Fruit fly (Drosophila melanogaster) whole organism, embryonic: ENCODE results near the gene CG6739.

Source experiments
- ATbp ChIP-seq: fragments of 200-800 bp; sonication (Bioruptor generic); optimal IDR thresholded peaks from 2 replicates; lab custom pipeline; 2017; ENCODE audit warnings: missing biosample characterization, mild to moderate bottlenecking, missing genetic modification characterization, missing genetic modification reagents
- CG10565 ChIP-seq: fragments of 200-800 bp; sonication (Bioruptor generic); optimal IDR thresholded peaks from 3 replicates; lab custom pipeline; 2016; ENCODE audit warnings: missing biosample characterization, mild to moderate bottlenecking, missing genetic modification characterization
- CG10979 ChIP-seq: fragments of 200-800 bp; sonication (Bioruptor generic); optimal IDR thresholded peaks from 2 replicates; lab custom pipeline; 2018; ENCODE audit warnings: missing biosample characterization, mild to moderate bottlenecking, missing genetic modification characterization, moderate library complexity
- CG11093 ChIP-seq: fragments of 200-800 bp; sonication (Bioruptor generic); IDR thresholded peaks from 3 replicates; pipeline ENCODE4 v1.3.6; 2022; ENCODE audit warnings: missing biosample characterization, missing genetic modification characterization
- CG13287 ChIP-seq: fragments of 200-800 bp; sonication (Bioruptor generic); IDR thresholded peaks from 2 replicates; pipeline ENCODE4 v1.3.6; 2022; ENCODE audit warnings: missing biosample characterization, missing genetic modification characterization; ENCODE audit not compliant: partially characterized antibody
- CG13775 ChIP-seq: fragments of 200-800 bp; sonication (Bioruptor generic); optimal IDR thresholded peaks from 3 replicates; lab custom pipeline; 2017; ENCODE audit warnings: missing biosample characterization, mild to moderate bottlenecking, missing genetic modification characterization
- CG14710 ChIP-seq: fragments of 200-800 bp; sonication (Bioruptor generic); optimal IDR thresholded peaks from 3 replicates; lab custom pipeline; 2019; ENCODE audit warnings: missing biosample characterization, mild to moderate bottlenecking, missing genetic modification characterization, moderate library complexity
- CG1602 ChIP-seq: fragments of 200-800 bp; sonication (Bioruptor generic); optimal IDR thresholded peaks from 3 replicates; lab custom pipeline; 2016; ENCODE audit warnings: missing biosample characterization, missing genetic modification characterization
- CG17186 ChIP-seq: fragments of 200-800 bp; sonication (Bioruptor generic); optimal IDR thresholded peaks from 3 replicates; lab custom pipeline; 2017; ENCODE audit warnings: missing biosample characterization, missing genetic modification reagents, missing genetic modification characterization
- CG17361 ChIP-seq: fragments of 200-800 bp; sonication (Bioruptor generic); IDR thresholded peaks from 3 replicates; pipeline ENCODE4 v1.3.6; 2022; ENCODE audit warnings: missing biosample characterization, missing genetic modification characterization
- CG18011 ChIP-seq: fragments of 200-800 bp; sonication (Bioruptor generic); optimal IDR thresholded peaks from 2 replicates; lab custom pipeline; 2017; ENCODE audit warnings: missing biosample characterization, missing genetic modification characterization, mild to moderate bottlenecking, moderate library complexity, missing genotype
- CG34224 ChIP-seq: fragments of 200-800 bp; sonication (Bioruptor generic); IDR thresholded peaks from 3 replicates; pipeline ENCODE4 v1.3.6; 2022; ENCODE audit warnings: missing biosample characterization, missing genetic modification characterization; ENCODE audit not compliant: partially characterized antibody
- CG3847 ChIP-seq: fragments of 200-800 bp; sonication (Bioruptor generic); IDR thresholded peaks from 2 replicates; pipeline ENCODE4 v1.3.6; 2022; ENCODE audit warnings: missing biosample characterization, missing genetic modification characterization
- CG4282 ChIP-seq: fragments of 200-800 bp; sonication (Bioruptor generic); optimal IDR thresholded peaks from 2 replicates; lab custom pipeline; 2016; ENCODE audit warnings: missing biosample characterization, missing genetic modification characterization
- CG6654 ChIP-seq: fragments of 200-800 bp; sonication (Bioruptor generic); optimal IDR thresholded peaks from 2 replicates; lab custom pipeline; 2017; ENCODE audit warnings: missing biosample characterization, mild to moderate bottlenecking, missing genetic modification characterization
- CG8359 ChIP-seq: fragments of 200-800 bp; sonication (Bioruptor generic); optimal IDR thresholded peaks from 2 replicates; lab custom pipeline; 2017; ENCODE audit warnings: missing biosample characterization, mild to moderate bottlenecking, missing genetic modification characterization, borderline replicate concordance
- CHES-1-like ChIP-seq: fragments of 200-800 bp; sonication (Bioruptor generic); optimal IDR thresholded peaks from 2 replicates; lab custom pipeline; 2016; ENCODE audit warnings: missing biosample characterization, missing genetic modification characterization
- CoRest ChIP-seq: fragments of 200-800 bp; sonication (Bioruptor generic); optimal IDR thresholded peaks from 3 replicates; lab custom pipeline; 2018; ENCODE audit warnings: missing biosample characterization, mild to moderate bottlenecking, missing genetic modification characterization, moderate library complexity
- CrebB ChIP-seq: fragments of 200-800 bp; sonication (Bioruptor generic); optimal IDR thresholded peaks from 3 replicates; lab custom pipeline; 2018; ENCODE audit warnings: missing biosample characterization, mild to moderate bottlenecking, missing genetic modification characterization
- D19A ChIP-seq: fragments of 200-800 bp; optimal IDR thresholded peaks from 3 replicates; lab custom pipeline; 2019; ENCODE audit warnings: missing biosample characterization, mild to moderate bottlenecking, missing genetic modification characterization, moderate library complexity
- Ets97D ChIP-seq: fragments of 200-800 bp; sonication (Bioruptor generic); optimal IDR thresholded peaks from 3 replicates; lab custom pipeline; 2016; ENCODE audit warnings: missing biosample characterization, missing genetic modification characterization
- Gsc ChIP-seq: fragments of 200-800 bp; sonication (Bioruptor generic); IDR thresholded peaks from 2 replicates; pipeline ENCODE4 v1.3.6; 2022; ENCODE audit warnings: missing biosample characterization, missing genetic modification characterization
- HLH3B ChIP-seq: fragments of 200-800 bp; sonication (Bioruptor generic); IDR thresholded peaks from 2 replicates; pipeline ENCODE4 v1.3.6; 2022; ENCODE audit warnings: missing biosample characterization, missing genetic modification characterization
- NK7.1 ChIP-seq: fragments of 200-800 bp; sonication (Bioruptor generic); optimal IDR thresholded peaks from 3 replicates; lab custom pipeline; 2016; ENCODE audit warnings: missing biosample characterization, missing genetic modification characterization
- Ravus ChIP-seq: fragments of 200-800 bp; sonication (Bioruptor generic); IDR thresholded peaks from 2 replicates; pipeline ENCODE4 v1.3.6; 2022; ENCODE audit warnings: missing biosample characterization, missing genetic modification characterization
- Rx ChIP-seq: fragments of 200-800 bp; sonication (Bioruptor generic); IDR thresholded peaks from 2 replicates; pipeline ENCODE4 v1.3.6; 2022; ENCODE audit warnings: missing biosample characterization, missing genetic modification characterization
- Side ChIP-seq: fragments of 200-800 bp; sonication (Bioruptor generic); optimal IDR thresholded peaks from 2 replicates; lab custom pipeline; 2016; ENCODE audit warnings: missing biosample characterization, missing genetic modification characterization
- Sox100B ChIP-seq: fragments of 200-800 bp; sonication (Bioruptor generic); optimal IDR thresholded peaks from 3 replicates; lab custom pipeline; 2018; ENCODE audit warnings: missing biosample characterization, mild to moderate bottlenecking, missing genetic modification characterization
- Vsx1 ChIP-seq: fragments of 200-800 bp; sonication (Bioruptor generic); optimal IDR thresholded peaks from 2 replicates; lab custom pipeline; 2017; ENCODE audit warnings: missing biosample characterization, mild to moderate bottlenecking, missing genetic modification characterization, missing genetic modification reagents
- az2 ChIP-seq: fragments of 200-800 bp; sonication (Bioruptor generic); optimal IDR thresholded peaks from 3 replicates; lab custom pipeline; 2016; ENCODE audit warnings: missing biosample characterization, missing genetic modification characterization
- bab2 ChIP-seq: fragments of 200-800 bp; sonication (Bioruptor generic); optimal IDR thresholded peaks from 2 replicates; lab custom pipeline; 2016; ENCODE audit warnings: missing biosample characterization, missing genetic modification characterization
- bbx ChIP-seq: fragments of 200-800 bp; sonication (Bioruptor generic); IDR thresholded peaks from 2 replicates; pipeline ENCODE4 v1.3.6; 2022; ENCODE audit warnings: missing biosample characterization, missing genetic modification characterization; ENCODE audit not compliant: partially characterized antibody
- gro ChIP-seq: fragments of 200-800 bp; sonication (Bioruptor generic); optimal IDR thresholded peaks from 2 replicates; lab custom pipeline; 2016; ENCODE audit warnings: missing biosample characterization, missing genetic modification characterization
- nerfin-2 ChIP-seq: fragments of 200-800 bp; sonication (Bioruptor generic); IDR thresholded peaks from 2 replicates; pipeline ENCODE4 v1.3.6; 2022; ENCODE audit warnings: missing biosample characterization, missing genetic modification characterization; ENCODE audit not compliant: partially characterized antibody
- nmo ChIP-seq: fragments of 200-800 bp; sonication (Bioruptor generic); optimal IDR thresholded peaks from 2 replicates; lab custom pipeline; 2018; ENCODE audit warnings: missing biosample characterization, mild to moderate bottlenecking, missing genetic modification characterization, moderate library complexity
- nom ChIP-seq: fragments of 200-800 bp; sonication (Bioruptor generic); optimal IDR thresholded peaks from 2 replicates; lab custom pipeline; 2017; ENCODE audit warnings: missing biosample characterization, missing genetic modification characterization, mild to moderate bottlenecking, moderate library complexity, missing genetic modification reagents
- onecut ChIP-seq: fragments of 200-800 bp; sonication (Bioruptor generic); IDR thresholded peaks from 2 replicates; pipeline ENCODE4 v1.3.6; 2022; ENCODE audit warnings: missing biosample characterization, missing genetic modification characterization
- org-1 ChIP-seq: fragments of 200-800 bp; sonication (Bioruptor generic); optimal IDR thresholded peaks from 2 replicates; lab custom pipeline; 2017; ENCODE audit warnings: missing biosample characterization, missing genetic modification characterization
- pb ChIP-seq: fragments of 200-800 bp; sonication (Bioruptor generic); optimal IDR thresholded peaks from 3 replicates; lab custom pipeline; 2016; ENCODE audit warnings: missing biosample characterization, missing genetic modification characterization
- pros ChIP-seq: fragments of 200-800 bp; sonication (Bioruptor generic); optimal IDR thresholded peaks from 3 replicates; lab custom pipeline; 2019; ENCODE audit warnings: missing biosample characterization, mild to moderate bottlenecking, missing genetic modification characterization, moderate library complexity
- sqz ChIP-seq: fragments of 200-800 bp; sonication (Bioruptor generic); optimal IDR thresholded peaks from 3 replicates; lab custom pipeline; 2018; ENCODE audit warnings: missing biosample characterization, mild to moderate bottlenecking, missing genetic modification characterization
- vvl ChIP-seq: fragments of 200-800 bp; sonication (Bioruptor generic); IDR thresholded peaks from 2 replicates; pipeline ENCODE4 v1.3.6; 2022; ENCODE audit warnings: missing biosample characterization, missing genetic modification characterization
- zfh2 ChIP-seq: fragments of 200-800 bp; sonication (Bioruptor generic); optimal IDR thresholded peaks from 2 replicates; lab custom pipeline; 2016; ENCODE audit warnings: missing biosample characterization, missing genetic modification characterization

CG6739 gene

DNA sequence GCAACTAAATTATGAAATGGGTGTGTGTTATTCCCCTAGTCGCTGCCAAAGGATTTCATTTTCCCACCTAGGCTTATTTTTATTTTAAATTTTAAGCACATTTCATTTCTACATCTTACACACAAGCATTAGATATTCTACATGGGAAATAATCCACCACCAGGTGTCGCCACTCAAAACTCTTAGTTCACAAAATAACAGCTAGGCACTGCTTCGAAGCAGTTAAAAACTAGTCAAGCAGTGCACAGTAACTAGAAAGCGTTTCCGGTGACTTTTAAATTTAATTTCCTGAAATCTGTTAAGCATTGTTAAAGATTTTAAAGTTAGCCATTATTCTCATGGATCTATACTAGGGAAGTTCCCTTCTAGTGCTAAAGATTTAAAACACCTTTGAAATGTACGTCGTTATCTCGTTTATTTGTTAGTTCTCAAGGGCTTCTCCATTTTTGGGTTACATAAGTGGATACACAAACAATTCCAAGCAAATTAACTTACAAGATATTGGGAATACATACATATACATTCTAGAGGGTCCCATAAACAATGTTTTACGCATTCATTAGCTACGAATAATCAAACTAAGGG lies 33.5 kb downstream of the CG6739 start (continued):
- TF ChIP-seq CoRest = peak; percentile 52
- 0 out of 3 replicates have a peak, but pooled peaks have one; percentile 29 for TF ChIP-seq CG17361 (GFP tag; lab: Robert Waterston, UW)
- no peak; the same call in 1 of the 2 replicates for TF ChIP-seq Ravus
- TF ChIP-seq CG4282 = peak; percentile 28
- TF ChIP-seq Gsc (GFP tag; lab: Robert Waterston, UW) = peak; percentile 56
- TF ChIP-seq bbx (GFP tag; lab: Robert Waterston, UW) = no peak
- peak; percentile 85; the same call in 1 of the 2 replicates for TF ChIP-seq HLH3B (GFP tag; lab: Robert Waterston, UW)
- TF ChIP-seq Rx (GFP tag; lab: Robert Waterston, UW) = peak; percentile 86
- no peak for TF ChIP-seq gro (GFP tag; lab: Kevin White, UChicago)
- TF ChIP-seq NK7.1 = no peak
- TF ChIP-seq nerfin-2 (GFP tag; lab: Robert Waterston, UW) = no peak
- TF ChIP-seq sqz (GFP tag; lab: Kevin White, UChicago) = no peak
- peak; percentile 23 for TF ChIP-seq org-1 (GFP tag; lab: Kevin White, UChicago)
- TF ChIP-seq D19A = peak; percentile 29
- peak; percentile 92 for TF ChIP-seq vvl (GFP tag; lab: Robert Waterston, UW)
- TF ChIP-seq Vsx1 (GFP tag; lab: Kevin White, UChicago) = no peak
- TF ChIP-seq az2 (GFP tag; lab: Kevin White, UChicago) = peak; percentile 67
- TF ChIP-seq CG1602 (GFP tag; lab: Kevin White, UChicago) = peak; percentile 71
- peak; percentile 81 for TF ChIP-seq CrebB (tag; lab: Kevin White, UChicago)
- peak; percentile 97 for TF ChIP-seq Ets97D (GFP tag; lab: Kevin White, UChicago)
- TF ChIP-seq CG10979 = no peak
- TF ChIP-seq CG34224 (GFP tag; lab: Robert Waterston, UW) = no peak
- TF ChIP-seq pros (GFP tag; lab: Kevin White, UChicago) = no peak
- no peak for TF ChIP-seq CG6654 (GFP tag; lab: Kevin White, UChicago)
- TF ChIP-seq Side (GFP tag; lab: Kevin White, UChicago) = peak; percentile 88
- no peak for TF ChIP-seq Sox100B (GFP tag; lab: Kevin White, UChicago)
- no peak for TF ChIP-seq nom (GFP tag; lab: Kevin White, UChicago)
- TF ChIP-seq CG14710 (tag; lab: Kevin White, UChicago) = no peak
- 0 out of 3 replicates have a peak, but pooled peaks have one; percentile 8 for TF ChIP-seq CG11093 (GFP tag; lab: Robert Waterston, UW)
- no peak for TF ChIP-seq nmo
- TF ChIP-seq CHES-1-like (GFP tag; lab: Kevin White, UChicago) = peak; percentile 87
- TF ChIP-seq CG3847 (GFP tag; lab: Robert Waterston, UW) = peak; percentile 87
- TF ChIP-seq ATbp (GFP tag; lab: Kevin White, UChicago) = peak; percentile 77
- TF ChIP-seq CG18011 (GFP tag; lab: Kevin White, UChicago) = peak; percentile 71
- TF ChIP-seq onecut (GFP tag; lab: Robert Waterston, UW) = peak; percentile 75
- TF ChIP-seq CG17186 (GFP tag; lab: Kevin White, UChicago) = no peak
- peak; percentile 41 for TF ChIP-seq CG13287 (GFP tag; lab: Robert Waterston, UW)
- TF ChIP-seq CG10565 (GFP tag; lab: Kevin White, UChicago) = no peak
- TF ChIP-seq bab2 (GFP tag; lab: Kevin White, UChicago) = no peak
- TF ChIP-seq CG8359 = no peak
- TF ChIP-seq CG13775 (GFP tag; lab: Kevin White, UChicago) = peak; percentile 64
- no peak for TF ChIP-seq pb
- TF ChIP-seq zfh2 (GFP tag; lab: Kevin White, UChicago) = peak; percentile 88
